Fruit fly (Drosophila melanogaster) whole organism, embryonic: ENCODE data around the gene Nmdar1.
A peak's percentile ranks its signal among the peaks of the same experiment; 100 is the strongest.

Source experiments
- ATbp ChIP-seq: fragments of 200-800 bp; sonication (Bioruptor generic); optimal IDR thresholded peaks from 2 replicates; lab custom pipeline; 2017; ENCODE audit warnings: missing biosample characterization, mild to moderate bottlenecking, missing genetic modification characterization, missing genetic modification reagents
- Abd-B ChIP-seq: fragments of 200-800 bp; sonication (Bioruptor generic); optimal IDR thresholded peaks from 2 replicates; lab custom pipeline; 2018; ENCODE audit warnings: missing biosample characterization, mild to moderate bottlenecking, missing genetic modification characterization, moderate library complexity
- Awh ChIP-seq: fragments of 200-800 bp; sonication (Bioruptor generic); IDR thresholded peaks from 2 replicates; pipeline ENCODE4, ENCODE4 v1.3.6; 2022; ENCODE audit warnings: missing biosample characterization, missing genetic modification characterization
- Bgb ChIP-seq: fragments of 200-800 bp; sonication (Bioruptor generic); IDR thresholded peaks from 2 replicates; pipeline ENCODE4 v1.3.6; 2022; ENCODE audit warnings: missing biosample characterization, missing genetic modification characterization; ENCODE audit not compliant: partially characterized antibody
- CG11560 ChIP-seq: fragments of 200-800 bp; sonication (Bioruptor generic); IDR thresholded peaks from 3 replicates; pipeline ENCODE4 v1.3.6; 2022; ENCODE audit warnings: missing biosample characterization, missing genetic modification characterization
- CG14667 ChIP-seq: fragments of 200-800 bp; sonication (Bioruptor generic); IDR thresholded peaks from 2 replicates; pipeline ENCODE4 v1.3.6; 2022; ENCODE audit warnings: missing biosample characterization, missing genetic modification characterization
- CG15073 ChIP-seq: fragments of 200-800 bp; sonication (Bioruptor generic); optimal IDR thresholded peaks from 2 replicates; lab custom pipeline; 2016; ENCODE audit warnings: missing biosample characterization, missing genetic modification characterization
- CG16815 ChIP-seq: fragments of 200-800 bp; sonication (Bioruptor generic); optimal IDR thresholded peaks from 3 replicates; lab custom pipeline; 2017; ENCODE audit warnings: missing biosample characterization, mild to moderate bottlenecking, missing genetic modification characterization
- CG17361 ChIP-seq: fragments of 200-800 bp; sonication (Bioruptor generic); IDR thresholded peaks from 3 replicates; pipeline ENCODE4 v1.3.6; 2022; ENCODE audit warnings: missing biosample characterization, missing genetic modification characterization
- CG18011 ChIP-seq: fragments of 200-800 bp; sonication (Bioruptor generic); optimal IDR thresholded peaks from 2 replicates; lab custom pipeline; 2017; ENCODE audit warnings: missing biosample characterization, missing genetic modification characterization, mild to moderate bottlenecking, moderate library complexity, missing genotype
- CG2120 ChIP-seq: fragments of 200-800 bp; sonication (Bioruptor generic); optimal IDR thresholded peaks from 3 replicates; lab custom pipeline; 2016; ENCODE audit warnings: missing biosample characterization, missing genetic modification characterization
- CG2712 ChIP-seq: fragments of 200-800 bp; optimal IDR thresholded peaks from 3 replicates; lab custom pipeline; 2019; ENCODE audit warnings: missing biosample characterization, mild to moderate bottlenecking, missing genetic modification characterization, moderate library complexity
- CG3065 ChIP-seq: fragments of 200-800 bp; sonication (Bioruptor generic); optimal IDR thresholded peaks from 2 replicates; lab custom pipeline; 2016; ENCODE audit warnings: missing biosample characterization, missing genetic modification characterization
- CG3407 ChIP-seq: fragments of 200-800 bp; sonication (Bioruptor generic); optimal IDR thresholded peaks from 2 replicates; lab custom pipeline; 2018; ENCODE audit warnings: missing biosample characterization, mild to moderate bottlenecking, missing genetic modification characterization
- CG34422 ChIP-seq: fragments of 200-800 bp; sonication (Bioruptor generic); IDR thresholded peaks from 3 replicates; pipeline ENCODE4 v1.3.6; 2022; ENCODE audit warnings: missing biosample characterization, missing genetic modification characterization
- CG3726 ChIP-seq: fragments of 200-800 bp; sonication (Bioruptor generic); IDR thresholded peaks from 3 replicates; pipeline ENCODE4, ENCODE4 v1.3.6; 2022; ENCODE audit warnings: missing biosample characterization, missing genetic modification characterization
- CG3995 ChIP-seq: fragments of 200-800 bp; sonication (Bioruptor generic); optimal IDR thresholded peaks from 3 replicates; lab custom pipeline; 2016; ENCODE audit warnings: missing biosample characterization, missing genetic modification characterization
- CG5180 ChIP-seq: fragments of 200-800 bp; sonication (Bioruptor generic); optimal IDR thresholded peaks from 3 replicates; lab custom pipeline; 2017; ENCODE audit warnings: missing biosample characterization, missing genetic modification characterization, mild to moderate bottlenecking, moderate library complexity, missing genetic modification reagents
- CG9932 ChIP-seq: fragments of 200-800 bp; sonication (Bioruptor generic); IDR thresholded peaks from 2 replicates; pipeline ENCODE4 v1.3.6; 2022; ENCODE audit warnings: missing biosample characterization, missing genetic modification characterization
- Camta ChIP-seq: fragments of 200-800 bp; sonication (Bioruptor generic); optimal IDR thresholded peaks from 2 replicates; lab custom pipeline; 2016; ENCODE audit warnings: missing biosample characterization, missing genetic modification characterization
- CkIIα-i1 ChIP-seq: fragments of 200-800 bp; sonication (Bioruptor generic); IDR thresholded peaks from 2 replicates; pipeline ENCODE4 v1.3.6; 2022; ENCODE audit warnings: missing biosample characterization, missing genetic modification characterization
- D19B ChIP-seq: fragments of 200-800 bp; sonication (Bioruptor generic); optimal IDR thresholded peaks from 2 replicates; lab custom pipeline; 2017; ENCODE audit warnings: missing biosample characterization, mild to moderate bottlenecking, missing genetic modification characterization
- Deaf1 ChIP-seq: fragments of 200-800 bp; optimal IDR thresholded peaks from 3 replicates; lab custom pipeline; 2019; ENCODE audit warnings: missing biosample characterization, mild to moderate bottlenecking, missing genetic modification characterization, moderate library complexity
- Dll ChIP-seq: fragments of 200-800 bp; sonication (Bioruptor generic); IDR thresholded peaks from 4 replicates; pipeline ENCODE4 v1.3.6; 2022; ENCODE audit warnings: missing biosample characterization, missing genetic modification characterization; ENCODE audit not compliant: partially characterized antibody
- E2f1 ChIP-seq: fragments of 200-800 bp; sonication (Bioruptor generic); IDR thresholded peaks from 2 replicates; pipeline ENCODE4 v1.3.6; 2022; ENCODE audit warnings: missing biosample characterization, missing genetic modification characterization
- HLH4C ChIP-seq: fragments of 200-800 bp; sonication (Bioruptor generic); IDR thresholded peaks from 3 replicates; pipeline ENCODE4 v1.3.6; 2022; ENCODE audit warnings: missing biosample characterization, missing genetic modification characterization; ENCODE audit not compliant: partially characterized antibody
- Lhr ChIP-seq: fragments of 200-800 bp; sonication (Bioruptor generic); optimal IDR thresholded peaks from 3 replicates; lab custom pipeline; 2017; ENCODE audit warnings: mild to moderate bottlenecking, missing biosample characterization, missing genetic modification reagents, missing genetic modification characterization
- ap ChIP-seq: fragments of 200-800 bp; sonication (Bioruptor generic); IDR thresholded peaks from 2 replicates; pipeline ENCODE4 v1.3.6; 2022; ENCODE audit warnings: missing biosample characterization, missing genetic modification characterization
- ash1 ChIP-seq: fragments of 200-800 bp; sonication (Bioruptor generic); optimal IDR thresholded peaks from 2 replicates; lab custom pipeline; 2018; ENCODE audit warnings: missing biosample characterization, mild to moderate bottlenecking, missing genetic modification characterization
- bigmax ChIP-seq: fragments of 200-800 bp; sonication (Bioruptor generic); optimal IDR thresholded peaks from 2 replicates; lab custom pipeline; 2018; ENCODE audit warnings: missing biosample characterization, mild to moderate bottlenecking, missing genetic modification characterization
- caup ChIP-seq: fragments of 200-800 bp; sonication (Bioruptor generic); optimal IDR thresholded peaks from 3 replicates; lab custom pipeline; 2017; ENCODE audit warnings: missing biosample characterization, mild to moderate bottlenecking, missing genetic modification characterization, moderate library complexity; ENCODE audit not compliant: severe bottlenecking
- crc ChIP-seq: fragments of 200-800 bp; sonication (Bioruptor generic); optimal IDR thresholded peaks from 2 replicates; lab custom pipeline; 2016; ENCODE audit warnings: missing biosample characterization, missing genetic modification characterization
- crp ChIP-seq, 2 experiments: fragments of 200-800 bp; sonication (Bioruptor generic); optimal IDR thresholded peaks; 2 replicates in 1 of 2; 3 replicates in 1 of 2; lab custom pipeline; 2017; ENCODE audit warnings: missing biosample characterization in 2 of 2, missing genetic modification characterization in 2 of 2, mild to moderate bottlenecking in 1 of 2, moderate library complexity in 1 of 2
- exex ChIP-seq: fragments of 200-800 bp; sonication (Bioruptor generic); optimal IDR thresholded peaks from 4 replicates; lab custom pipeline; 2018; ENCODE audit warnings: missing biosample characterization, mild to moderate bottlenecking, missing genetic modification characterization, moderate library complexity
- fd96Cb ChIP-seq: fragments of 200-800 bp; sonication (Bioruptor generic); optimal IDR thresholded peaks from 2 replicates; lab custom pipeline; 2018; ENCODE audit warnings: missing biosample characterization, mild to moderate bottlenecking, missing genetic modification characterization, moderate library complexity
- jumu ChIP-seq: fragments of 200-800 bp; sonication (Bioruptor generic); optimal IDR thresholded peaks from 3 replicates; lab custom pipeline; 2016; ENCODE audit warnings: missing biosample characterization, missing genetic modification characterization
- lola ChIP-seq, 3 experiments: fragments of >200 bp in 2 of 3; fragments of 200-800 bp in 1 of 3; sonication (Bioruptor generic) in 1 of 3; optimal IDR thresholded peaks; 2 replicates each; lab custom pipeline; 2017 to 2019; ENCODE audit warnings: missing biosample characterization in 3 of 3, missing genetic modification characterization in 3 of 3, mild to moderate bottlenecking in 1 of 3, moderate library complexity in 1 of 3
- mirr ChIP-seq: fragments of 200-800 bp; sonication (Bioruptor generic); optimal IDR thresholded peaks from 3 replicates; lab custom pipeline; 2018; ENCODE audit warnings: missing biosample characterization, mild to moderate bottlenecking, missing genetic modification characterization
- nom ChIP-seq: fragments of 200-800 bp; sonication (Bioruptor generic); optimal IDR thresholded peaks from 2 replicates; lab custom pipeline; 2017; ENCODE audit warnings: missing biosample characterization, missing genetic modification characterization, mild to moderate bottlenecking, moderate library complexity, missing genetic modification reagents
- odd ChIP-seq: fragments of 200-800 bp; sonication (Bioruptor generic); optimal IDR thresholded peaks from 2 replicates; lab custom pipeline; 2017; ENCODE audit warnings: missing biosample characterization, mild to moderate bottlenecking, missing genetic modification characterization
- sc ChIP-seq, 3 experiments: fragments of >200 bp in 2 of 3; fragments of 200-800 bp in 1 of 3; sonication (Bioruptor generic) in 1 of 3; optimal IDR thresholded peaks; 2 replicates in 2 of 3; 3 replicates in 1 of 3; lab custom pipeline; 2017; ENCODE audit warnings: mild to moderate bottlenecking in 1 of 3, missing biosample characterization in 1 of 3, missing genetic modification characterization in 1 of 3, missing genetic modification reagents in 1 of 3
- sens ChIP-seq: fragments of 200-800 bp; sonication (Bioruptor generic); peaks from one replicate; lab custom pipeline; 2016; ENCODE audit warnings: missing biosample characterization, missing genetic modification characterization
- sim ChIP-seq: fragments of 200-800 bp; sonication (Bioruptor generic); IDR thresholded peaks from 2 replicates; pipeline ENCODE4 v1.3.6; 2022; ENCODE audit warnings: missing biosample characterization, missing genetic modification characterization
- sob ChIP-seq: fragments of 200-800 bp; sonication (Bioruptor generic); IDR thresholded peaks from 2 replicates; pipeline ENCODE4 v1.3.6; 2022; ENCODE audit warnings: missing biosample characterization, missing genetic modification characterization
- tio ChIP-seq: fragments of 200-800 bp; sonication (Bioruptor generic); optimal IDR thresholded peaks from 2 replicates; lab custom pipeline; 2017; ENCODE audit warnings: missing biosample characterization, missing genetic modification characterization, inconsistent platforms
- toy ChIP-seq: fragments of 200-800 bp; sonication (Bioruptor generic); IDR thresholded peaks from 2 replicates; pipeline ENCODE4 v1.3.6; 2022; ENCODE audit warnings: missing biosample characterization, missing genetic modification characterization
- usp ChIP-seq: fragments of >200 bp; optimal IDR thresholded peaks from 2 replicates; lab custom pipeline; 2017; ENCODE audit warnings: missing biosample characterization, missing genetic modification characterization
- wek ChIP-seq: fragments of 200-800 bp; sonication (Bioruptor generic); optimal IDR thresholded peaks from 3 replicates; lab custom pipeline; 2018; ENCODE audit warnings: missing biosample characterization, mild to moderate bottlenecking, missing genetic modification characterization, moderate library complexity
- zfh2 ChIP-seq: fragments of 200-800 bp; sonication (Bioruptor generic); optimal IDR thresholded peaks from 2 replicates; lab custom pipeline; 2016; ENCODE audit warnings: missing biosample characterization, missing genetic modification characterization

Nmdar1 gene

dm6 chr3R:5470586-5471283, 52.4 kb downstream of the Nmdar1 start, which contains the start of the genes mRpL44 and Snr1 (continued):
- TF ChIP-seq lola (GFP tag; optimal IDR thresholded peaks at IDR 0.05; lab: Kevin White, UChicago), result peak in 1 of 3 experiments; percentile 51
- peak; percentile 40 for TF ChIP-seq Abd-B (GFP tag; lab: Kevin White, UChicago)
- TF ChIP-seq nom (GFP tag; lab: Kevin White, UChicago), result no peak
- no peak for TF ChIP-seq odd (GFP tag; lab: Kevin White, UChicago)
- no peak for TF ChIP-seq CG15073 (GFP tag; lab: Kevin White, UChicago)
- TF ChIP-seq CG18011 (GFP tag; lab: Kevin White, UChicago), result no peak
- no peak for TF ChIP-seq ap (GFP tag; lab: Robert Waterston, UW)
- no peak for TF ChIP-seq Bgb (GFP tag; lab: Robert Waterston, UW)
- TF ChIP-seq ash1, result no peak
- TF ChIP-seq CG11560 (tag; lab: Robert Waterston, UW), result no peak
- TF ChIP-seq toy (GFP tag; lab: Robert Waterston, UW), result no peak
- peak; percentile 6 for TF ChIP-seq jumu (GFP tag; lab: Kevin White, UChicago)
- TF ChIP-seq CG17361 (GFP tag; lab: Robert Waterston, UW), result peak; percentile 78; the same call in 2 of the 3 replicates
- peak; percentile 54 for TF ChIP-seq sens (GFP tag; lab: Kevin White, UChicago)
- TF ChIP-seq CG14667 (GFP tag; lab: Robert Waterston, UW), result no peak
- TF ChIP-seq wek, result no peak
- TF ChIP-seq ATbp, result no peak
- peak; percentile 63 for TF ChIP-seq CG9932 (GFP tag; lab: Robert Waterston, UW)
- no peak for TF ChIP-seq mirr (GFP tag; lab: Kevin White, UChicago)
- TF ChIP-seq Dll, result peak; percentile 46; the same call in 1 of the 4 replicates
- no peak for TF ChIP-seq usp (GFP tag; lab: Kevin White, UChicago)
- peak; percentile 46; the same call in 1 of the 2 replicates for TF ChIP-seq sob (GFP tag; lab: Robert Waterston, UW)
- TF ChIP-seq HLH4C (GFP tag; lab: Robert Waterston, UW), result no peak
- TF ChIP-seq Deaf1, result no peak
- TF ChIP-seq caup, result peak; percentile 47
- peak; percentile 30; the same call in 1 of the 2 replicates for TF ChIP-seq E2f1 (GFP tag; lab: Robert Waterston, UW)
- no peak for TF ChIP-seq CG16815 (GFP tag; lab: Kevin White, UChicago)
- no peak for TF ChIP-seq D19B (GFP tag; lab: Kevin White, UChicago)
- TF ChIP-seq sim (GFP tag; lab: Robert Waterston, UW), result no peak
- no peak for TF ChIP-seq Lhr (GFP tag; lab: Kevin White, UChicago)
- TF ChIP-seq fd96Cb (tag; lab: Kevin White, UChicago), result no peak
- TF ChIP-seq CG3995 (GFP tag; lab: Kevin White, UChicago), result no peak
- TF ChIP-seq sc (optimal IDR thresholded peaks at IDR 0.05; lab: Kevin White, UChicago), result no peak
- no peak for TF ChIP-seq sc (GFP tag; optimal IDR thresholded peaks at IDR 0.05; lab: Kevin White, UChicago)
- peak; percentile 23 for TF ChIP-seq zfh2 (GFP tag; lab: Kevin White, UChicago)
- peak; percentile 73 for TF ChIP-seq CG2712 (tag; lab: Kevin White, UChicago)
- TF ChIP-seq CG34422 (GFP tag; lab: Robert Waterston, UW), result peak; percentile 41; the same call in 1 of the 3 replicates
- no peak for TF ChIP-seq CG5180 (GFP tag; lab: Kevin White, UChicago)
- no peak for TF ChIP-seq Camta (GFP tag; lab: Kevin White, UChicago)
- TF ChIP-seq bigmax, result no peak
- no peak for TF ChIP-seq Awh (GFP tag; lab: Robert Waterston, UW)
- no peak for TF ChIP-seq CG3407 (GFP tag; lab: Kevin White, UChicago)
- TF ChIP-seq crp (GFP tag; optimal IDR thresholded peaks at IDR 0.05; lab: Kevin White, UChicago), result no peak
- TF ChIP-seq crc (GFP tag; lab: Kevin White, UChicago), result no peak
- no peak for TF ChIP-seq CkIIα-i1 (GFP tag; lab: Robert Waterston, UW)
- TF ChIP-seq CG3065, result no peak
- peak; percentile 29 for TF ChIP-seq CG2120 (GFP tag; lab: Kevin White, UChicago)
- no peak for TF ChIP-seq tio
- no peak for TF ChIP-seq CG3726 (GFP tag; lab: Robert Waterston, UW)
- peak; percentile 57 for TF ChIP-seq exex (tag; lab: Kevin White, UChicago)
